Fruit fly (Drosophila melanogaster) whole organism, embryonic: ENCODE measurements around the gene EMC5.
A peak's percentile ranks its signal among the peaks of the same experiment; 100 is the strongest.

ENCODE experiments used
- ATbp ChIP-seq: fragments of 200-800 bp; sonication (Bioruptor generic); optimal IDR thresholded peaks from 2 replicates; lab custom pipeline; 2017; ENCODE audit warnings: missing biosample characterization, mild to moderate bottlenecking, missing genetic modification characterization, missing genetic modification reagents
- Bteb2 ChIP-seq: fragments of 200-800 bp; sonication (Bioruptor generic); optimal IDR thresholded peaks from 2 replicates; lab custom pipeline; 2016; ENCODE audit warnings: missing biosample characterization, missing genetic modification characterization
- CG10209 ChIP-seq: fragments of 200-800 bp; sonication (Bioruptor generic); optimal IDR thresholded peaks from 3 replicates; lab custom pipeline; 2017; ENCODE audit warnings: missing biosample characterization, mild to moderate bottlenecking, missing genetic modification characterization, missing genetic modification reagents
- CG10431 ChIP-seq: fragments of 200-800 bp; sonication (Bioruptor generic); optimal IDR thresholded peaks from 3 replicates; lab custom pipeline; 2018; ENCODE audit warnings: missing biosample characterization, mild to moderate bottlenecking, missing genetic modification characterization
- CG10565 ChIP-seq: fragments of 200-800 bp; sonication (Bioruptor generic); optimal IDR thresholded peaks from 3 replicates; lab custom pipeline; 2016; ENCODE audit warnings: missing biosample characterization, mild to moderate bottlenecking, missing genetic modification characterization
- CG11504 ChIP-seq: fragments of 200-800 bp; sonication (Bioruptor generic); optimal IDR thresholded peaks from 3 replicates; lab custom pipeline; 2019; ENCODE audit warnings: missing biosample characterization, mild to moderate bottlenecking, missing genetic modification characterization, moderate library complexity
- CG11695 ChIP-seq: fragments of 200-800 bp; sonication (Bioruptor generic); IDR thresholded peaks from 3 replicates; pipeline ENCODE4 v1.3.6; 2022; ENCODE audit warnings: missing biosample characterization, missing genetic modification characterization
- CG15269 ChIP-seq: fragments of 200-800 bp; sonication (Bioruptor generic); optimal IDR thresholded peaks from 2 replicates; lab custom pipeline; 2018; ENCODE audit warnings: missing biosample characterization, mild to moderate bottlenecking, missing genetic modification characterization, moderate library complexity
- CG16813 ChIP-seq: fragments of 200-800 bp; sonication (Bioruptor generic); IDR thresholded peaks from 3 replicates; pipeline ENCODE4 v1.3.6; 2022; ENCODE audit warnings: missing biosample characterization, missing genetic modification characterization; ENCODE audit not compliant: partially characterized antibody
- CG1792 ChIP-seq: fragments of 200-800 bp; sonication (Bioruptor generic); optimal IDR thresholded peaks from 2 replicates; lab custom pipeline; 2016; ENCODE audit warnings: missing biosample characterization, missing genetic modification characterization
- CG18262 ChIP-seq: fragments of 200-800 bp; optimal IDR thresholded peaks from 3 replicates; lab custom pipeline; 2019; ENCODE audit warnings: missing biosample characterization, mild to moderate bottlenecking, missing genetic modification characterization, moderate library complexity
- CG18476 ChIP-seq: fragments of 200-800 bp; sonication (Bioruptor generic); optimal IDR thresholded peaks from 2 replicates; lab custom pipeline; 2016; ENCODE audit warnings: missing biosample characterization, mild to moderate bottlenecking, missing genetic modification characterization
- CG2678 ChIP-seq: fragments of 200-800 bp; sonication (Bioruptor generic); optimal IDR thresholded peaks from 3 replicates; lab custom pipeline; 2019; ENCODE audit warnings: missing biosample characterization, mild to moderate bottlenecking, missing genetic modification characterization, moderate library complexity
- CG31441 ChIP-seq: fragments of 200-800 bp; sonication (Bioruptor generic); IDR thresholded peaks from 2 replicates; pipeline ENCODE4 v1.3.6; 2022; ENCODE audit warnings: missing biosample characterization, missing genetic modification characterization
- CG3281 ChIP-seq: fragments of 200-800 bp; sonication (Bioruptor generic); optimal IDR thresholded peaks from 3 replicates; lab custom pipeline; 2017; ENCODE audit warnings: missing biosample characterization, mild to moderate bottlenecking, missing genetic modification characterization
- CG3995 ChIP-seq: fragments of 200-800 bp; sonication (Bioruptor generic); optimal IDR thresholded peaks from 3 replicates; lab custom pipeline; 2016; ENCODE audit warnings: missing biosample characterization, missing genetic modification characterization
- CG4820 ChIP-seq: fragments of 200-800 bp; sonication (Bioruptor generic); optimal IDR thresholded peaks from 3 replicates; lab custom pipeline; 2016; ENCODE audit warnings: missing biosample characterization, missing genetic modification characterization
- CG6654 ChIP-seq: fragments of 200-800 bp; sonication (Bioruptor generic); optimal IDR thresholded peaks from 2 replicates; lab custom pipeline; 2017; ENCODE audit warnings: missing biosample characterization, mild to moderate bottlenecking, missing genetic modification characterization
- CG7271 ChIP-seq: fragments of 200-800 bp; sonication (Bioruptor generic); optimal IDR thresholded peaks from 2 replicates; lab custom pipeline; 2018; ENCODE audit warnings: missing biosample characterization, mild to moderate bottlenecking, missing genetic modification characterization, moderate library complexity
- CG7839 ChIP-seq: fragments of 200-800 bp; sonication (Bioruptor generic); optimal IDR thresholded peaks from 3 replicates; lab custom pipeline; 2018; ENCODE audit warnings: missing biosample characterization, mild to moderate bottlenecking, missing genetic modification characterization, moderate library complexity
- CG8290 ChIP-seq, 3 experiments: fragments of 200-800 bp; sonication (Bioruptor generic); optimal IDR thresholded peaks; 2 replicates each; lab custom pipeline; 2016 to 2019; ENCODE audit warnings: missing biosample characterization in 3 of 3, missing genetic modification characterization in 3 of 3, mild to moderate bottlenecking in 2 of 3, moderate library complexity in 1 of 3
- CG8924 ChIP-seq: fragments of 200-800 bp; optimal IDR thresholded peaks from 3 replicates; lab custom pipeline; 2019; ENCODE audit warnings: missing biosample characterization, mild to moderate bottlenecking, missing genetic modification characterization, moderate library complexity
- CoRest ChIP-seq: fragments of 200-800 bp; sonication (Bioruptor generic); optimal IDR thresholded peaks from 3 replicates; lab custom pipeline; 2018; ENCODE audit warnings: missing biosample characterization, mild to moderate bottlenecking, missing genetic modification characterization, moderate library complexity
- CrebB ChIP-seq: fragments of 200-800 bp; sonication (Bioruptor generic); optimal IDR thresholded peaks from 3 replicates; lab custom pipeline; 2018; ENCODE audit warnings: missing biosample characterization, mild to moderate bottlenecking, missing genetic modification characterization
- Drgx ChIP-seq: fragments of 200-800 bp; sonication (Bioruptor generic); IDR thresholded peaks from 2 replicates; pipeline ENCODE4 v1.3.6; 2022; ENCODE audit warnings: missing biosample characterization, missing genetic modification characterization
- Ets97D ChIP-seq: fragments of 200-800 bp; sonication (Bioruptor generic); optimal IDR thresholded peaks from 3 replicates; lab custom pipeline; 2016; ENCODE audit warnings: missing biosample characterization, missing genetic modification characterization
- H15 ChIP-seq: fragments of 200-800 bp; sonication (Bioruptor generic); IDR thresholded peaks from 3 replicates; pipeline ENCODE4 v1.3.6; 2022; ENCODE audit warnings: missing biosample characterization, missing genetic modification characterization
- H2.0 ChIP-seq: fragments of 200-800 bp; sonication (Bioruptor generic); IDR thresholded peaks from 2 replicates; pipeline ENCODE4 v1.3.6; 2022; ENCODE audit warnings: missing biosample characterization, missing genetic modification characterization
- Med ChIP-seq: fragments of 200-800 bp; sonication (Bioruptor generic); peaks from one replicate; lab custom pipeline; 2016; ENCODE audit warnings: missing biosample characterization, missing genetic modification characterization, mild to moderate bottlenecking, inconsistent platforms, moderate library complexity
- NC2β ChIP-seq: fragments of 200-800 bp; sonication (Bioruptor generic); optimal IDR thresholded peaks from 2 replicates; lab custom pipeline; 2016; ENCODE audit warnings: missing biosample characterization, missing genetic modification characterization
- Neu2 ChIP-seq: fragments of 200-800 bp; sonication (Bioruptor generic); optimal IDR thresholded peaks from 3 replicates; lab custom pipeline; 2016; ENCODE audit warnings: missing biosample characterization, missing genetic modification characterization, borderline replicate concordance
- PHDP ChIP-seq: fragments of 200-800 bp; sonication (Bioruptor generic); optimal IDR thresholded peaks from 3 replicates; lab custom pipeline; 2018; ENCODE audit warnings: missing biosample characterization, mild to moderate bottlenecking, missing genetic modification characterization, moderate library complexity
- amos ChIP-seq: fragments of 200-800 bp; sonication (Bioruptor generic); IDR thresholded peaks from 2 replicates; pipeline ENCODE4 v1.3.6; 2022; ENCODE audit warnings: missing biosample characterization, missing genetic modification characterization; ENCODE audit not compliant: partially characterized antibody
- ara ChIP-seq: fragments of 200-800 bp; sonication (Bioruptor generic); IDR thresholded peaks from 2 replicates; pipeline ENCODE4 v1.3.6; 2022; ENCODE audit warnings: missing biosample characterization, missing genetic modification characterization
- bcd ChIP-seq: fragments of 200-800 bp; sonication (Bioruptor generic); optimal IDR thresholded peaks from 2 replicates; lab custom pipeline; 2017; ENCODE audit warnings: missing biosample characterization, mild to moderate bottlenecking, missing genetic modification characterization
- ci ChIP-seq: fragments of 200-800 bp; sonication (Bioruptor generic); IDR thresholded peaks from 3 replicates; pipeline ENCODE4 v1.3.6; 2022; ENCODE audit warnings: missing biosample characterization, missing genetic modification characterization
- da ChIP-seq: fragments of 200-800 bp; sonication (Bioruptor generic); optimal IDR thresholded peaks from 2 replicates; lab custom pipeline; 2016; ENCODE audit warnings: missing biosample characterization, missing genetic modification characterization
- dan ChIP-seq: fragments of 200-800 bp; sonication (Bioruptor generic); IDR thresholded peaks from 2 replicates; pipeline ENCODE4 v1.3.6; 2022; ENCODE audit warnings: missing biosample characterization, missing genetic modification characterization
- fd102C ChIP-seq: fragments of 200-800 bp; sonication (Bioruptor generic); optimal IDR thresholded peaks from 2 replicates; lab custom pipeline; 2018; ENCODE audit warnings: missing biosample characterization, mild to moderate bottlenecking, missing genetic modification characterization, moderate library complexity
- grau ChIP-seq: fragments of 200-800 bp; optimal IDR thresholded peaks from 3 replicates; lab custom pipeline; 2019; ENCODE audit warnings: missing biosample characterization, mild to moderate bottlenecking, missing genetic modification characterization, moderate library complexity
- jing ChIP-seq: fragments of 200-800 bp; sonication (Bioruptor generic); optimal IDR thresholded peaks from 2 replicates; lab custom pipeline; 2018; ENCODE audit warnings: missing biosample characterization, mild to moderate bottlenecking, missing genetic modification characterization
- jumu ChIP-seq: fragments of 200-800 bp; sonication (Bioruptor generic); optimal IDR thresholded peaks from 3 replicates; lab custom pipeline; 2016; ENCODE audit warnings: missing biosample characterization, missing genetic modification characterization
- nmo ChIP-seq: fragments of 200-800 bp; sonication (Bioruptor generic); optimal IDR thresholded peaks from 2 replicates; lab custom pipeline; 2018; ENCODE audit warnings: missing biosample characterization, mild to moderate bottlenecking, missing genetic modification characterization, moderate library complexity
- pita ChIP-seq: fragments of 200-800 bp; sonication (Bioruptor generic); optimal IDR thresholded peaks from 2 replicates; lab custom pipeline; 2017; ENCODE audit warnings: missing biosample characterization, mild to moderate bottlenecking, missing genetic modification characterization
- prd ChIP-seq, 3 experiments: fragments of >200 bp in 2 of 3; fragments of 200-800 bp in 1 of 3; sonication (Bioruptor generic) in 1 of 3; optimal IDR thresholded peaks in 2 of 3; IDR thresholded peaks in 1 of 3; 2 replicates in 2 of 3; 3 replicates in 1 of 3; pipeline versions ENCODE4 v1.3.6 to Lab custom; 2017 to 2022; ENCODE audit warnings: missing biosample characterization in 1 of 3, missing genetic modification characterization in 1 of 3
- schlank ChIP-seq: fragments of 200-800 bp; sonication (Bioruptor generic); optimal IDR thresholded peaks from 2 replicates; lab custom pipeline; 2018; ENCODE audit warnings: missing biosample characterization, mild to moderate bottlenecking, missing genetic modification characterization
- sr ChIP-seq: fragments of 200-800 bp; sonication (Bioruptor generic); IDR thresholded peaks from 3 replicates; pipeline ENCODE4 v1.3.6; 2022; ENCODE audit warnings: missing biosample characterization, missing genetic modification characterization
- z ChIP-seq: fragments of 200-800 bp; sonication (Bioruptor generic); IDR thresholded peaks from 3 replicates; pipeline ENCODE4 v1.3.6; 2022; ENCODE audit warnings: missing biosample characterization, missing genetic modification characterization

The EMC5 gene

DNA sequence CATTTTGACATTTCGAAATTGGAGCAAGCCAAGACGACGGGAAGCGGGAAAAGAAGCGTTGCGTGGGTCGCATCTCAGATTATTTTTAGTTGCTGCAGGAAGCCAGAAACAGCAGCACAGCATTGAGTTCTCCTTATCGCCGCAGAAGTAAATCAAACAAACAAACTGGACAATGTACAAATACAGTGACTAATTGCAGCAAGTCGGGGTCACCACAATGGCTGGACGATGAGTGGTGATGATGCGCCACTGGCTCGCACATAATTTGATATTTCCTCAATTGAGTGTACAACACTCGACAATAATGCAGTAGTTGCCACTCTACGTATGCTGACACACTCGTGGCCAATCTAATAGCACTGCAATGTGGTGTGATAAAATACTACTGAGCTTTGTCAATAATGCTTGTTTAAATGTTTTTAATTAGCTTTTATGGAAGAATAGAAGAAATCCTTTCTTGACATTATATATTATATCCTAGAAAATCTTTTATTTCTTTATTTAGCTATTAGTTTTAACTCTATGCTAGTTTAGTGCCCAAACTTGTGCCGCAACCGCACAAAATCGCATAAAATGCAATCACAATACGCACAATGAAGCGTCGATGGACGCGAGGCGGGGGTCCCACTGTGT lies 5.4 kb upstream of the EMC5 start (continued):
- TF ChIP-seq prd (optimal IDR thresholded peaks at IDR 0.05; lab: Kevin White, UChicago) (no peak), prd (GFP tag; IDR thresholded peaks at IDR 0.05; lab: Robert Waterston, UW) (peak; percentile 44; the same call in 2 of the 3 replicates), CG2678 (tag; lab: Kevin White, UChicago) (peak; percentile 42), fd102C (no peak), CG8924 (tag; lab: Kevin White, UChicago) (peak; percentile 46), CG7839 (tag; lab: Kevin White, UChicago) (peak; percentile 40), ci (GFP tag; lab: Robert Waterston, UW) (peak; percentile 22; the same call in 1 of the 3 replicates), H2.0 (peak; percentile 38; the same call in 1 of the 2 replicates), CG18476 (no peak), Drgx (GFP tag; lab: Robert Waterston, UW) (peak; percentile 85), CG8290 (GFP tag; optimal IDR thresholded peaks at IDR 0.05; lab: Kevin White, UChicago) (no peak), CG8290 (tag; optimal IDR thresholded peaks at IDR 0.05; lab: Kevin White, UChicago) (no peak), NC2β (GFP tag; lab: Kevin White, UChicago) (no peak), CG16813 (GFP tag; lab: Robert Waterston, UW) (no peak), ATbp (GFP tag; lab: Kevin White, UChicago) (peak; percentile 53), PHDP (peak; percentile 35), jing (no peak), CG10565 (GFP tag; lab: Kevin White, UChicago) (no peak), CG11695 (0 out of 3 replicates have a peak, but pooled peaks have one; percentile 33), ara (GFP tag; lab: Robert Waterston, UW) (peak; percentile 69; the same call in 1 of the 2 replicates), CG10209 (peak; percentile 27), CG18262 (peak; percentile 60), amos (no peak), Ets97D (GFP tag; lab: Kevin White, UChicago) (no peak), CG3995 (GFP tag; lab: Kevin White, UChicago) (no peak), CG11504 (tag; lab: Kevin White, UChicago) (peak; percentile 47), pita (GFP tag; lab: Kevin White, UChicago) (no peak), Neu2 (GFP tag; lab: Kevin White, UChicago) (no peak), CG15269 (tag; lab: Kevin White, UChicago) (peak; percentile 28), CrebB (tag; lab: Kevin White, UChicago) (no peak), H15 (GFP tag; lab: Robert Waterston, UW) (no peak), grau (tag; lab: Kevin White, UChicago) (peak; percentile 62), jumu (GFP tag; lab: Kevin White, UChicago) (no peak), da (GFP tag; lab: Kevin White, UChicago) (no peak), schlank (tag; lab: Kevin White, UChicago) (no peak), z (GFP tag; lab: Robert Waterston, UW) (peak; percentile 33; the same call in 1 of the 3 replicates), CG7271 (no peak), Bteb2 (GFP tag; lab: Kevin White, UChicago) (no peak), CG10431 (peak; percentile 55), CG1792 (GFP tag; lab: Kevin White, UChicago) (no peak), bcd (GFP tag; lab: Kevin White, UChicago) (peak; percentile 7), CG3281 (GFP tag; lab: Kevin White, UChicago) (no peak), nmo (peak; percentile 58), CG31441 (GFP tag; lab: Robert Waterston, UW) (peak; percentile 51; the same call in 1 of the 2 replicates), Med (GFP tag; lab: Kevin White, UChicago) (peak; percentile 64), CG4820 (GFP tag; lab: Kevin White, UChicago) (peak; percentile 18), dan (GFP tag; lab: Robert Waterston, UW) (no peak), CoRest (tag; lab: Kevin White, UChicago) (peak; percentile 16), CG6654 (GFP tag; lab: Kevin White, UChicago) (no peak), sr (GFP tag; lab: Robert Waterston, UW) (peak; percentile 36; the same call in 1 of the 3 replicates)
